Fruit fly (Drosophila melanogaster): ENCODE results near the gene jar.
A peak's percentile ranks its signal among the peaks of the same experiment; 100 is the strongest.

Gene jar

DNA sequence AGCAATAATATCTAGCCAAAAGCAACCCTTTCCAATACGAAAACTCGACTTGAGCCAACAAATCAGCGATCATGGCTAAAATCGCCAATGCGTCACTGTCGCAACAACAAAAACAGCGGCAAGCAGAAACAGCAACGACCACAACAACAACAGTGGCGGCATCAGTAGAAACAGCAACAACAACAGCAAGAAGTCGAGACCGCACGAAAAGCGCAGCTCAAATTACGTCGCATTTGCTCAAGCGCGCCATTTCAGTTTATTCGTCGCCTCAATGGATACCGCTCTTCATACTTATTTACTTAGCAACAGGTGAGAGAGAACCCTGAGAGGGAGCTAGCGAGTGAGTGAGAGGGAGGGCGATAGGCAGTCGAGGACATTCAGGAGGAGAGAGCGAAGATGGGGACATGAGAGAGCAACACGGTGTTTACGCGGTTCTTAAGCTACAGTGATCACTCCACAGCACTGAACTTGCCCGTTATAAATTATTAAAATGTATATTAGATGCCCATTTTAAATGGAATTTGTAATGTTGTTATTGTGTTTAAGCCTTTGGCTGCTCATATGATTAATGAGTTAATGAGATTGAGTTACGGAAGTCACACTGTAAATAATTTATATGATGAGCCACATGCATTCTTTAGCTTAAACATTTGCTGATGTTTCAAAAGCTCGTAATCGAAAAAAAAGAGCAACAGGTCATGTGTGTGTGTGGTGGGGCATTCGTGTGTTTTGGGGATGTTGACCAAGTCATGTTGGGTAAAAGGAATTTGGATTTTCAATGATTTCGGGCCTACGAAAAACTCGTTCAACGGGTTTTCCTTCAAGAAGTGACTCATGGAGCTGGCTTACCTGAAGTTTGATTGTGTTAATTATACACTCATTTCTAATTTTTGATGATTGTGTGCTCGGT, 24.8 kb upstream of the jar start (continued):
- TF ChIP-seq CG11456 (GFP tag; IDR thresholded peaks at IDR 0.05) (peak; percentile 88), luna (GFP tag; optimal IDR thresholded peaks at IDR 0.05) (no peak), CG12236 (GFP tag; optimal IDR thresholded peaks at IDR 0.05) (peak; percentile 22), jumu (GFP tag; optimal IDR thresholded peaks at IDR 0.05) (peak; percentile 64), CG12744 (GFP tag; optimal IDR thresholded peaks at IDR 0.05) (peak; percentile 76), ERR (GFP tag; optimal IDR thresholded peaks at IDR 0.05) (peak; percentile 49), seq (GFP tag; IDR thresholded peaks at IDR 0.05) (peak; percentile 79), insv (GFP tag; optimal IDR thresholded peaks at IDR 0.05) (no peak), CG15514 (GFP tag; optimal IDR thresholded peaks at IDR 0.05) (peak; percentile 49), Ravus (GFP tag; IDR thresholded peaks at IDR 0.05) (no peak; the same call in none of the 2 replicates), CG4404 (GFP tag; IDR thresholded peaks at IDR 0.05) (peak; percentile 84), CG13287 (GFP tag; IDR thresholded peaks at IDR 0.05; ENCODE audit: partially characterized antibody) (no peak), schlank (tag; optimal IDR thresholded peaks at IDR 0.05) (peak; percentile 66), CG17328 (GFP tag; IDR thresholded peaks at IDR 0.05) (peak; percentile 87), CG2678 (tag; optimal IDR thresholded peaks at IDR 0.05) (no peak), CG17912 (GFP tag; optimal IDR thresholded peaks at IDR 0.05) (no peak), Elba2 (GFP tag; optimal IDR thresholded peaks at IDR 0.05) (no peak), CG8944 (GFP tag; optimal IDR thresholded peaks at IDR 0.05) (peak; percentile 56), CG15073 (GFP tag; optimal IDR thresholded peaks at IDR 0.05) (peak; percentile 25), CG30403 (GFP tag; optimal IDR thresholded peaks at IDR 0.05) (peak; percentile 84), Xbp1 (GFP tag; optimal IDR thresholded peaks at IDR 0.05) (peak; percentile 80), CG5245 (GFP tag; optimal IDR thresholded peaks at IDR 0.05) (peak; percentile 66), CG6813 (GFP tag; optimal IDR thresholded peaks at IDR 0.05) (peak; percentile 54), HHEX (GFP tag; optimal IDR thresholded peaks at IDR 0.05) (no peak), CG13894 (tag; optimal IDR thresholded peaks at IDR 0.05) (no peak), ash1 (GFP tag; optimal IDR thresholded peaks at IDR 0.05) (no peak), CG11723 (GFP tag; optimal IDR thresholded peaks at IDR 0.05) (peak; percentile 58), Bgb (GFP tag; IDR thresholded peaks at IDR 0.05; ENCODE audit: partially characterized antibody) (no peak), CG10274 (GFP tag; optimal IDR thresholded peaks at IDR 0.05) (peak; percentile 20), CG3838 (GFP tag; optimal IDR thresholded peaks at IDR 0.05) (no peak), CG8359 (GFP tag; optimal IDR thresholded peaks at IDR 0.05; ENCODE audit: borderline replicate concordance) (no peak), CG10321 (GFP tag; IDR thresholded peaks at IDR 0.05) (peak; percentile 56; the same call in 1 of the 2 replicates), CG10543 (GFP tag; optimal IDR thresholded peaks at IDR 0.05) (peak; percentile 46), Dad (GFP tag; optimal IDR thresholded peaks at IDR 0.05) (peak; percentile 35), CG12219 (GFP tag; optimal IDR thresholded peaks at IDR 0.05) (peak; percentile 79), CG12659 (GFP tag; optimal IDR thresholded peaks at IDR 0.05) (peak; percentile 78), stc (GFP tag; IDR thresholded peaks at IDR 0.05) (peak; percentile 75), ATbp (GFP tag; optimal IDR thresholded peaks at IDR 0.05) (peak; percentile 65), NK7.1 (GFP tag; optimal IDR thresholded peaks at IDR 0.05) (peak; percentile 69), CG34376 (GFP tag; optimal IDR thresholded peaks at IDR 0.05) (no peak), Adf1 (GFP tag; IDR thresholded peaks at IDR 0.05) (no peak; the same call in 1 of the 2 replicates), CG12769 (tag; optimal IDR thresholded peaks at IDR 0.05) (peak; percentile 90), sens (GFP tag) (peak; percentile 96), CG4820 (GFP tag; optimal IDR thresholded peaks at IDR 0.05) (peak; percentile 77), CG11398 (GFP tag; optimal IDR thresholded peaks at IDR 0.05) (peak; percentile 52), bbx (GFP tag; IDR thresholded peaks at IDR 0.05; ENCODE audit: partially characterized antibody) (no peak), kay (GFP tag; optimal IDR thresholded peaks at IDR 0.05) (peak; percentile 64), CG12155 (GFP tag; optimal IDR thresholded peaks at IDR 0.05) (peak; percentile 81)

Data from whole organism, embryonic.